Worm (Caenorhabditis elegans) whole organism, young adult: ENCODE measurements around the gene B0212.3.

ENCODE experiments used
- B0035.1 ChIP-seq: sonication (generic microtip); optimal IDR thresholded peaks from 2 replicates; lab custom pipeline; 2016; ENCODE audit warnings: missing genetic modification characterization, mild to moderate bottlenecking, missing compliant biosample characterization, missing genotype, missing genetic modification reagents
- D2030.7 ChIP-seq: fragments of 200-800 bp; sonication (Bioruptor generic); IDR thresholded peaks from 2 replicates; pipeline ENCODE4 v1.3.6; 2022; ENCODE audit warnings: missing genetic modification reagents, missing genetic modification characterization, missing compliant biosample characterization
- T07F8.4 ChIP-seq: sonication (generic microtip); optimal IDR thresholded peaks from 2 replicates; lab custom pipeline; 2016; ENCODE audit warnings: mild to moderate bottlenecking, missing genetic modification characterization, moderate library complexity, missing compliant biosample characterization
- Y79H2A.3 ChIP-seq: fragments of 200-800 bp; sonication (Bioruptor generic); conservative IDR thresholded peaks from 2 replicates; pipeline ENCODE4 v1.3.6; 2022; ENCODE audit warnings: missing genetic modification reagents, missing genetic modification characterization, missing compliant biosample characterization
- aptf-2 ChIP-seq: fragments of 200-800 bp; sonication (Bioruptor generic); conservative IDR thresholded peaks from 2 replicates; pipeline ENCODE4 v1.3.6; 2022; ENCODE audit warnings: missing genetic modification reagents, missing genetic modification characterization, missing compliant biosample characterization
- athp-1 ChIP-seq: sonication (generic microtip); optimal IDR thresholded peaks from 2 replicates; lab custom pipeline; 2017; ENCODE audit warnings: mild to moderate bottlenecking, missing genetic modification characterization, missing compliant biosample characterization
- bed-1 ChIP-seq: fragments of 200-800 bp; sonication (Bioruptor generic); IDR thresholded peaks from 2 replicates; pipeline ENCODE4 v1.3.6; 2022; ENCODE audit warnings: missing genetic modification reagents, missing genetic modification characterization, missing compliant biosample characterization
- cebp-1 ChIP-seq, 2 experiments: fragments of 200-800 bp in 1 of 2; sonication (Bioruptor generic) in 1 of 2; sonication (generic microtip) in 1 of 2; IDR thresholded peaks in 1 of 2; optimal IDR thresholded peaks in 1 of 2; 2 replicates each; pipeline versions ENCODE4 v1.3.6 to Lab custom; 2017 to 2022; ENCODE audit warnings: missing compliant biosample characterization in 2 of 2, missing genetic modification characterization in 2 of 2, mild to moderate bottlenecking in 1 of 2, missing genetic modification reagents in 1 of 2, moderate library complexity in 1 of 2
- cebp-2 ChIP-seq: fragments of 200-800 bp; sonication (Bioruptor generic); IDR thresholded peaks from 2 replicates; pipeline ENCODE4 v1.3.6; 2022; ENCODE audit warnings: missing genetic modification characterization, missing compliant biosample characterization
- ceh-79 ChIP-seq: sonication (generic microtip); optimal IDR thresholded peaks from 2 replicates; lab custom pipeline; 2017; ENCODE audit warnings: mild to moderate bottlenecking, missing genetic modification characterization, missing compliant biosample characterization
- chd-7 ChIP-seq: sonication (generic microtip); optimal IDR thresholded peaks from 2 replicates; lab custom pipeline; 2016; ENCODE audit warnings: mild to moderate bottlenecking, missing genetic modification characterization, moderate library complexity, missing compliant biosample characterization
- dox-1 ChIP-seq: fragments of 200-800 bp; sonication (Bioruptor generic); IDR thresholded peaks from 2 replicates; pipeline ENCODE4 v1.3.6; 2022; ENCODE audit warnings: missing genetic modification reagents, missing genetic modification characterization, missing compliant biosample characterization
- dpl-1 ChIP-seq: fragments of 150-350 bp; optimal IDR thresholded peaks from 2 replicates; lab custom pipeline; 2014; ENCODE audit warnings: missing biosample characterization, missing genetic modification reagents, missing genetic modification characterization
- efl-1 ChIP-seq: fragments of 150-350 bp; optimal IDR thresholded peaks from 2 replicates; lab custom pipeline; 2014; ENCODE audit warnings: missing biosample characterization, missing genetic modification reagents, missing genetic modification characterization
- hlh-12 ChIP-seq: sonication (generic microtip); optimal IDR thresholded peaks from 2 replicates; lab custom pipeline; 2016; ENCODE audit warnings: missing genetic modification characterization, missing compliant biosample characterization
- hsf-1 ChIP-seq: fragments of 200-800 bp; sonication (Bioruptor generic); IDR thresholded peaks from 2 replicates; pipeline ENCODE4 v1.3.6; 2022; ENCODE audit warnings: missing genetic modification reagents, missing genetic modification characterization, missing compliant biosample characterization
- lin-26 ChIP-seq: fragments of 200-800 bp; sonication (Bioruptor generic); IDR thresholded peaks from 2 replicates; pipeline ENCODE4 v1.3.6; 2022; ENCODE audit warnings: missing genetic modification reagents, missing genetic modification characterization, missing compliant biosample characterization
- lin-54 ChIP-seq: fragments of 200-800 bp; sonication (Bioruptor generic); optimal IDR thresholded peaks from 2 replicates; lab custom pipeline; 2018; ENCODE audit warnings: mild to moderate bottlenecking, missing genetic modification characterization, missing compliant biosample characterization
- lir-1 ChIP-seq: fragments of 200-800 bp; sonication (Bioruptor generic); conservative IDR thresholded peaks from 2 replicates; pipeline ENCODE4 v1.3.6; 2022; ENCODE audit warnings: missing genetic modification reagents, missing genetic modification characterization, missing compliant biosample characterization
- lsl-1 ChIP-seq: fragments of 200-800 bp; sonication (Bioruptor generic); optimal IDR thresholded peaks from 2 replicates; lab custom pipeline; 2018; ENCODE audit warnings: mild to moderate bottlenecking, missing genetic modification characterization, moderate library complexity, missing compliant biosample characterization
- lsy-27 ChIP-seq: sonication (generic microtip); optimal IDR thresholded peaks from 2 replicates; lab custom pipeline; 2017; ENCODE audit warnings: missing genetic modification characterization, mild to moderate bottlenecking, missing compliant biosample characterization, antibody characterized with exemption, missing genotype, borderline replicate concordance; ENCODE audit not compliant: insufficient read depth
- mcd-1 ChIP-seq: fragments of 200-800 bp; sonication (Bioruptor generic); IDR thresholded peaks from 2 replicates; pipeline ENCODE4 v1.3.6; 2022; ENCODE audit warnings: missing genetic modification reagents, missing genetic modification characterization, missing compliant biosample characterization
- mel-28 ChIP-seq: sonication (generic microtip); optimal IDR thresholded peaks from 2 replicates; lab custom pipeline; 2016; ENCODE audit warnings: borderline replicate concordance, mild to moderate bottlenecking, missing genetic modification characterization, missing compliant biosample characterization
- mxl-1 ChIP-seq: sonication (generic microtip); optimal IDR thresholded peaks from 2 replicates; lab custom pipeline; 2016; ENCODE audit warnings: missing genetic modification characterization, missing compliant biosample characterization
- nfya-2 ChIP-seq: fragments of 200-800 bp; sonication (Bioruptor generic); IDR thresholded peaks from 2 replicates; pipeline ENCODE4 v1.3.6; 2022; ENCODE audit warnings: missing genetic modification reagents, missing genetic modification characterization, missing compliant biosample characterization
- nhr-120 ChIP-seq: fragments of 200-800 bp; sonication (Bioruptor generic); IDR thresholded peaks from 2 replicates; pipeline ENCODE4 v1.3.6; 2022; ENCODE audit warnings: missing genetic modification characterization, missing compliant biosample characterization
- nhr-90 ChIP-seq: sonication (generic microtip); optimal IDR thresholded peaks from 2 replicates; lab custom pipeline; 2016; ENCODE audit warnings: missing genotype, mild to moderate bottlenecking, missing genetic modification characterization, missing compliant biosample characterization
- pha-4 ChIP-seq: fragments of 150-350 bp; sonication (generic microtip); optimal IDR thresholded peaks from 2 replicates; lab custom pipeline; 2014; ENCODE audit warnings: missing biosample characterization, missing genetic modification reagents, missing genetic modification characterization
- rpc-1 ChIP-seq, 2 experiments: fragments of 150-350 bp in 1 of 2; sonication (generic microtip) in 1 of 2; optimal IDR thresholded peaks; 2 replicates each; lab custom pipeline; 2014 to 2018; ENCODE audit warnings: missing biosample characterization in 1 of 2, missing genetic modification characterization in 1 of 2, missing genetic modification reagents in 1 of 2, missing genotype in 1 of 2
- ztf-25 ChIP-seq: fragments of 200-800 bp; sonication (Bioruptor generic); IDR thresholded peaks from 2 replicates; pipeline ENCODE4 v1.3.6; 2022; ENCODE audit warnings: missing genetic modification reagents, missing genetic modification characterization, missing compliant biosample characterization

Gene B0212.3

DNA sequence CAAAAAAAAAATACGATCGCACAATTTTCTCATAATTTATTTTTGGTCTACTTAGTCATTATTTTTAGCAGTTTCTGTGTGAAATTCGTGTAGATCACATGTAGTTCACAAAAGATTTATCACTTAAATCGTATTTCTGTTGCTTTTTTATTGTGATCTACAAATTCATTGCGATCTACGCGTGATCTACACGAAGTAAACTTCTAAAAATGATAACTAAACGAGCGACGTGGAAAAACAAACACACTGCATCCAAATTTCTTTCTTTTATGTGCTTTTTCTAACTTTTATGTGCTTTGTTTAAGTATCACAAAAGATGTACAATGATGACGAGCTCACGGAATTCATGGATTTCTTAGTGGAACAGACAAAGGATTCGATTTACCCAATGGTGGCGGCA is at the start of gene B0212.3:
Gene B0212.3 (plus strand): TSS at position 301 of the 400 bp plus-strand sequence.
- TF ChIP-seq T07F8.4 (no peak), bed-1 (GFP tag; lab: Robert Waterston, UW) (no peak), lin-54 (GFP tag; lab: Kevin White, UChicago) (no peak), mcd-1 (GFP tag; lab: Robert Waterston, UW) (no peak), nhr-90 (no peak), B0035.1 (tag; lab: Kevin White, UChicago) (no peak), ceh-79 (tag; lab: Kevin White, UChicago) (no peak)

DNA sequence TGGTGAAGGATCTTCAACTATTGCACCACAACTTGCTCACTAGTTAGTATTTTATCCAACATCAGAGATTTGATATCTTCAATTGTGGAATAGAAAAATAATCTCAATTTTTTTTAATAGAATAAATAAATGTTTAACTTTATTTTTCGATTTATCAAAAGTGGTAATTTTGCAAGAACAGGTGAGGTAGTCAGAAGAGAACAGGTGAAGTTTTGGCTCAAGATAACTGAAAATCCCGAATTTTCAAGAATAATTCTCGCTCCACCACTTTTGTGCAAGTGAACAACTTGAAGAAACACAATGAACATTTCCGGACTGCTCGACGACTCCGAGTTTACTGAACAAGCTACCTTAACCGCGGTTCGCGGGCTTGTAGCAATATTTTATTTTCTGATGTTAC is 48.5 kb upstream of the B0212.3 start, which contains the start of gene srz-78:
Gene srz-78 (plus strand): TSS at position 301 of the 400 bp plus-strand sequence.
- no peak for TF ChIP-seq efl-1 (GFP tag; lab: Kevin White, UChicago)
- no peak for TF ChIP-seq lir-1 (GFP tag; lab: Robert Waterston, UW)
- TF ChIP-seq lin-54 (GFP tag; lab: Kevin White, UChicago) = no peak
- no peak for TF ChIP-seq athp-1 (tag; lab: Kevin White, UChicago)
- no peak for TF ChIP-seq chd-7 (tag; lab: Kevin White, UChicago)
- TF ChIP-seq ceh-79 (tag; lab: Kevin White, UChicago) = no peak
- TF ChIP-seq hsf-1 (GFP tag; lab: Robert Waterston, UW) = no peak
- no peak for TF ChIP-seq cebp-1 (GFP tag; IDR thresholded peaks at IDR 0.05; lab: Robert Waterston, UW)
- no peak for TF ChIP-seq cebp-1 (tag; optimal IDR thresholded peaks at IDR 0.05; lab: Kevin White, UChicago)
- no peak for TF ChIP-seq mxl-1
- TF ChIP-seq aptf-2 = no peak
- TF ChIP-seq, all 124 proteins: peak for 0

DNA sequence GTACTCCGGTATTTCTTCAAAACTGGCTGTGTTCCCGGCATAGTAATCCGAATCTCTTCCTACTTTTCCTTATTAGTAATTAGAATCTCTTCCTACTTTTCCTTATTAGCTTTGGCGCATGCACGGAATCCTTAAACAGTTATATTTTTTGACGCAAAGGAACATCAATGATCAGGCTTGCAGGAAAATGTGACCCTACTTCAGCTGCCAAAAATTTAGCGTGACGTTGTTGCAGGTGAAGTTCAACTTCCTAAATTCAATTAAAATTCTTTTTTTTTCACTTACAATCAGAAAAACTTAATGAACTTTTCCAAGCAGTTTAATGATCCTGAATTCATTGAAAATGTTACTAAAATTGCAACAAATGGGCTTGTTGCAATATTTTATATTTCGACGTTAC is 46.7 kb upstream of the B0212.3 start, which contains the start of gene srz-79:
Gene srz-79 (plus strand): TSS at position 301 of the 400 bp plus-strand sequence.
- TF ChIP-seq mel-28 (no peak), dox-1 (GFP tag; lab: Robert Waterston, UW) (no peak), ztf-25 (GFP tag; lab: Robert Waterston, UW) (no peak), cebp-2 (GFP tag; lab: Robert Waterston, UW) (no peak), lin-26 (GFP tag; lab: Robert Waterston, UW) (no peak), D2030.7 (GFP tag; lab: Robert Waterston, UW) (no peak), Y79H2A.3 (GFP tag; lab: Robert Waterston, UW) (no peak)

DNA sequence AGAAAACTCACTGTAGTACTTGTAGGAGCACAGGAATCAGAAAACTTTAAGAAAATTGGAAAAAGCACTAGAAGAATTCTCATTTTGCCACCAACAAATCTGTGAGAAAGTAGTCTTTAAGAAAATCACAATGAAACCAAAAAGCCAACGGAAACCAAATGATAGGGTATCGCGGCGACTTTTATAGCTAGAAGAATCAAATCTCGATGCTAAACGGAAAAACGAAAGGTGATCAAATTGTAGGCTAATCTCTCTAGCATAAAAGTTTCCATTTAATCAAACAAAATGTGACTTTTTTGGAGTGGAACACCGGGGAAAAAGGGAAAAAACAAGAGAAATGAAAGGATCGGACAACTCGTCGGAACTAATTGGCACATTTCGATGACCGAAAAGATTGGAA is 43.6 kb upstream of the B0212.3 start, which contains the start of gene C09G12.17:
Gene C09G12.17 (minus strand): TSS at position 101 of the 400 bp plus-strand sequence.
- no peak for TF ChIP-seq rpc-1 (optimal IDR thresholded peaks at IDR 0.05; lab: Kevin White, UChicago)
- no peak for TF ChIP-seq rpc-1 (tag; optimal IDR thresholded peaks at IDR 0.05; lab: Kevin White, UChicago)
- no peak for TF ChIP-seq lsl-1
- TF ChIP-seq hlh-12 (tag; lab: Kevin White, UChicago) = no peak
- no peak for TF ChIP-seq nfya-2
- no peak for TF ChIP-seq nhr-120 (GFP tag; lab: Robert Waterston, UW)
- TF ChIP-seq dpl-1 (GFP tag; lab: Kevin White, UChicago) = no peak
- TF ChIP-seq, all 124 proteins: peak for 0

DNA sequence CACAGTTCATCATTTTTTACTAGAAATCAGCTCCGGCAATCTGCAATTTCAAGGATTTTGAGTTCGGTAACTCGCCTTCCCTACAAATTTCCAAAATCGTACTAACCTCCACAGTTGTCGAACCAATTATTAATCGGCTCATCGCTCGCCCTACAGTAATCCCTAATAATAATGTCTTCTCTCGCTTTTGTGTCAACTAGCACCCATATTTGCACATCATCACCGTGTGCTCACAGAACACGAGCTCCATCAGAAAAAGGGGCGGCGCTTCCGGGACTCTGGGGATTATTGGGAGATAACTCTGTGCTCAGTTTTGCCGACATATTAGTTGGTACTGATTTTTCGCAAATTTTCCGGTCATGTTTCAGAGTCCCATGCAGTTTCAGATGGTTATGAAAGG is 42.1 kb upstream of the B0212.3 start, which contains the start of gene ceh-53:
Gene ceh-53 (plus strand): TSS at position 301 of the 400 bp plus-strand sequence.
- TF ChIP-seq dpl-1 (GFP tag; lab: Kevin White, UChicago) (no peak), lsy-27 (tag; lab: Kevin White, UChicago) (no peak), pha-4 (tag; lab: Kevin White, UChicago) (no peak)
- TF ChIP-seq, all 124 proteins: peak for 0
